Fruit fly (Drosophila melanogaster) whole organism, pupa: Measurements from ENCODE around the gene RabX2.

Experiments
- CG10348 ChIP-seq: fragments of 200-800 bp; sonication (Bioruptor generic); IDR thresholded peaks from 2 replicates; pipeline ENCODE4 v1.3.6; 2022; ENCODE audit warnings: missing biosample characterization, missing genetic modification characterization
- CG12605 ChIP-seq: fragments of 200-800 bp; sonication (Bioruptor generic); IDR thresholded peaks from 2 replicates; pipeline ENCODE4 v1.3.6; 2022; ENCODE audit warnings: missing biosample characterization, missing genetic modification characterization
- CG13204 ChIP-seq: fragments of 200-800 bp; sonication (Bioruptor generic); optimal IDR thresholded peaks from 2 replicates; lab custom pipeline; 2018; ENCODE audit warnings: missing biosample characterization, mild to moderate bottlenecking, missing genetic modification characterization, moderate library complexity
- CG14655 ChIP-seq: fragments of 200-800 bp; sonication (Bioruptor generic); optimal IDR thresholded peaks from 3 replicates; lab custom pipeline; 2017; ENCODE audit warnings: mild to moderate bottlenecking, missing biosample characterization, missing genetic modification reagents, missing genetic modification characterization
- CG15710 ChIP-seq: fragments of 200-800 bp; sonication (Bioruptor generic); optimal IDR thresholded peaks from 2 replicates; lab custom pipeline; 2018; ENCODE audit warnings: missing biosample characterization, mild to moderate bottlenecking, missing genetic modification characterization, moderate library complexity
- CG17806 ChIP-seq: fragments of 200-800 bp; sonication (Bioruptor generic); optimal IDR thresholded peaks from 2 replicates; lab custom pipeline; 2018; ENCODE audit warnings: missing biosample characterization, mild to moderate bottlenecking, missing genetic modification characterization, moderate library complexity
- CG32121 ChIP-seq: fragments of 200-800 bp; sonication (Bioruptor generic); IDR thresholded peaks from 2 replicates; pipeline ENCODE4 v1.3.6; 2022; ENCODE audit warnings: missing biosample characterization, missing genetic modification characterization
- CG34367 ChIP-seq: fragments of 200-800 bp; sonication (Bioruptor generic); optimal IDR thresholded peaks from 2 replicates; lab custom pipeline; 2018; ENCODE audit warnings: missing biosample characterization, mild to moderate bottlenecking, missing genetic modification characterization
- CG4496 ChIP-seq: fragments of 200-800 bp; sonication (Bioruptor generic); IDR thresholded peaks from 3 replicates; pipeline ENCODE4 v1.3.6; 2022; ENCODE audit warnings: missing biosample characterization, missing genetic modification characterization
- CG8159 ChIP-seq: fragments of 200-800 bp; sonication (Bioruptor generic); optimal IDR thresholded peaks from 3 replicates; lab custom pipeline; 2018; ENCODE audit warnings: missing biosample characterization, mild to moderate bottlenecking, missing genetic modification characterization, moderate library complexity
- CG8301 ChIP-seq: fragments of 200-800 bp; sonication (Bioruptor generic); optimal IDR thresholded peaks from 2 replicates; lab custom pipeline; 2018; ENCODE audit warnings: missing biosample characterization, mild to moderate bottlenecking, missing genetic modification characterization
- CG9948 ChIP-seq: fragments of 200-800 bp; sonication (Bioruptor generic); optimal IDR thresholded peaks from 2 replicates; lab custom pipeline; 2018; ENCODE audit warnings: missing biosample characterization, mild to moderate bottlenecking, missing genetic modification characterization, moderate library complexity
- D1 ChIP-seq: fragments of 200-800 bp; sonication (Bioruptor generic); optimal IDR thresholded peaks from 2 replicates; lab custom pipeline; 2018; ENCODE audit warnings: missing biosample characterization, mild to moderate bottlenecking, missing genetic modification characterization, moderate library complexity
- EcR ChIP-seq: fragments of 200-800 bp; sonication (Bioruptor generic); optimal IDR thresholded peaks from 3 replicates; lab custom pipeline; 2019; ENCODE audit warnings: missing biosample characterization, missing genetic modification characterization, mild to moderate bottlenecking, moderate library complexity, missing genetic modification reagents
- Ets98B ChIP-seq: fragments of 200-800 bp; sonication (Bioruptor generic); IDR thresholded peaks from 2 replicates; pipeline ENCODE4 v1.3.6; 2022; ENCODE audit warnings: missing biosample characterization, missing genetic modification characterization
- Pif1A ChIP-seq: fragments of 200-800 bp; sonication (Bioruptor generic); optimal IDR thresholded peaks from 3 replicates; lab custom pipeline; 2016; ENCODE audit warnings: missing biosample characterization, missing genetic modification characterization
- Pif1B ChIP-seq: fragments of 200-800 bp; sonication (Bioruptor generic); optimal IDR thresholded peaks from 3 replicates; lab custom pipeline; 2016; ENCODE audit warnings: missing biosample characterization, missing genetic modification characterization
- Snoo ChIP-seq: fragments of 200-800 bp; sonication (Bioruptor generic); optimal IDR thresholded peaks from 3 replicates; lab custom pipeline; 2017; ENCODE audit warnings: missing biosample characterization, mild to moderate bottlenecking, missing genetic modification characterization, inconsistent platforms
- fd96Ca ChIP-seq: fragments of 200-800 bp; sonication (Bioruptor generic); IDR thresholded peaks from 3 replicates; pipeline ENCODE4 v1.3.6; 2022; ENCODE audit warnings: missing biosample characterization, missing genetic modification characterization
- gl ChIP-seq: fragments of 200-800 bp; sonication (Bioruptor generic); optimal IDR thresholded peaks from 2 replicates; lab custom pipeline; 2018; ENCODE audit warnings: missing biosample characterization, mild to moderate bottlenecking, missing genetic modification characterization
- rn ChIP-seq: fragments of 200-800 bp; sonication (Bioruptor generic); IDR thresholded peaks from 2 replicates; pipeline ENCODE4 v1.3.6; 2022; ENCODE audit warnings: missing biosample characterization, missing genetic modification characterization

RabX2 gene

DNA sequence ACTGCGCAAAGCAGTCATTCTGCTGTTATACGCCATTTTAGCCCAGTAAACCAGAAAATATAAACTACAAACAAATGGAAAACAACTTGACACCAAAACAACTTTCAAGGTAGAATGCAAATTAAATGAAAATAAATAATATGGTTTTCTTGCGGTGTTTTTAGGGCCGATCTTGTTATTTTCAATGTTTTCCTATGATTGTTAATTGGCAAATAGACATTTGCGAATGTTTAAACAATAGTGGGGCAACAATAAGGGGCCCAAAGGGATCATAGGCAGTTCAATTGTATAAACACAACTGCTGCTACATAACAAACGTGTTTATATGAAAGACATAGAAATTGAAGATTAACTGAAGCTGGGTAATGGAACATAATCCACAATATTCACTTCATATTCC, 20.4 kb upstream of the RabX2 start:
- TF ChIP-seq Pif1A (GFP tag; lab: Kevin White, UChicago), result no peak
- no peak for TF ChIP-seq Snoo
- TF ChIP-seq CG10348 (GFP tag; lab: Robert Waterston, UW), result no peak
- TF ChIP-seq CG13204 (GFP tag; lab: Kevin White, UChicago), result no peak
- TF ChIP-seq Pif1B (GFP tag; lab: Kevin White, UChicago), result no peak
- TF ChIP-seq fd96Ca, result no peak
- no peak for TF ChIP-seq EcR
- TF ChIP-seq CG32121, result no peak
- no peak for TF ChIP-seq CG15710 (tag; lab: Kevin White, UChicago)
- TF ChIP-seq Ets98B (GFP tag; lab: Robert Waterston, UW), result no peak
- no peak for TF ChIP-seq gl (tag; lab: Kevin White, UChicago)
- no peak for TF ChIP-seq CG4496
- no peak for TF ChIP-seq D1 (tag; lab: Kevin White, UChicago)
- no peak for TF ChIP-seq CG12605 (GFP tag; lab: Robert Waterston, UW)
- TF ChIP-seq CG8301 (tag; lab: Kevin White, UChicago), result no peak
- TF ChIP-seq CG17806 (tag; lab: Kevin White, UChicago), result no peak

dm6 chrX:10397514-10398133, 19.6 kb upstream of the RabX2 start:
- no peak for TF ChIP-seq CG9948 (tag; lab: Kevin White, UChicago)
- no peak for TF ChIP-seq CG4496
- TF ChIP-seq Snoo, result peak; percentile 21
- TF ChIP-seq CG8301 (tag; lab: Kevin White, UChicago), result no peak
- no peak for TF ChIP-seq CG10348 (GFP tag; lab: Robert Waterston, UW)
- TF ChIP-seq CG8159 (tag; lab: Kevin White, UChicago), result no peak
- no peak for TF ChIP-seq D1 (tag; lab: Kevin White, UChicago)
- no peak for TF ChIP-seq gl (tag; lab: Kevin White, UChicago)
- TF ChIP-seq EcR, result no peak
- no peak for TF ChIP-seq Pif1A (GFP tag; lab: Kevin White, UChicago)
- TF ChIP-seq CG34367, result no peak
- TF ChIP-seq CG12605 (GFP tag; lab: Robert Waterston, UW), result no peak
- peak; percentile 1 for TF ChIP-seq Pif1B (GFP tag; lab: Kevin White, UChicago)
- no peak for TF ChIP-seq CG13204 (GFP tag; lab: Kevin White, UChicago)
- 0 out of 2 replicates have a peak, but pooled peaks have one; percentile 19 for TF ChIP-seq Ets98B (GFP tag; lab: Robert Waterston, UW)

dm6 chrX:10398959-10399358, 18.3 kb upstream of the RabX2 start:
- TF ChIP-seq gl (tag; lab: Kevin White, UChicago) (no peak), CG17806 (tag; lab: Kevin White, UChicago) (no peak), CG13204 (GFP tag; lab: Kevin White, UChicago) (no peak), CG34367 (no peak), CG32121 (no peak), rn (no peak), D1 (tag; lab: Kevin White, UChicago) (no peak), EcR (no peak), CG14655 (no peak), CG15710 (tag; lab: Kevin White, UChicago) (no peak), CG12605 (GFP tag; lab: Robert Waterston, UW) (no peak), Pif1B (GFP tag; lab: Kevin White, UChicago) (no peak), fd96Ca (no peak), CG8159 (tag; lab: Kevin White, UChicago) (no peak)
- TF ChIP-seq, all 21 proteins: peak for 0

DNA sequence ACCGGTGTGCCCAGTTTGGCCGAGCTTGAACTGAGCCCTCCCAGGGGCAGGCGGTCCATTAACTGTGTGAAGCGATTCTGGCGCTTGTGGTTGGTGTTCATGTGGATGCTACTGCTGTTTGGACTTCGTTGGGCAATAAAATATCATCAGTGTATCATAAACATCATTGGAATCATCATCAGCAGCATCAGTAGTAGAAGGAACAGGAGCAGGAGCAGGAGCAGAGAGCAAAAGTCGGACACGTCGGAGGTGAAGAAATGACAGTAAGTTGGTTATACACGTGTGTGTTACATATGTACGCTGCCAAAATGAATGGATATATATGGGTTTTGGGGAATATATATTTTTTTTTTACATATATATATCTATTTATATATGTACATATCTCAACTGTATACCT, 15.5 kb downstream of the RabX2 start, which contains the start of gene CG12640:
CG12640 (minus strand) TSS at position 101 of the 400 bp plus-strand sequence.
- TF ChIP-seq CG12605 (GFP tag; lab: Robert Waterston, UW) (no peak), Ets98B (GFP tag; lab: Robert Waterston, UW) (no peak), CG32121 (no peak), CG8301 (tag; lab: Kevin White, UChicago) (no peak), CG4496 (no peak), CG34367 (no peak), CG10348 (GFP tag; lab: Robert Waterston, UW) (no peak), CG9948 (tag; lab: Kevin White, UChicago) (no peak), CG15710 (tag; lab: Kevin White, UChicago) (no peak), Pif1B (GFP tag; lab: Kevin White, UChicago) (no peak)

dm6 chrX:10454795-10455194, 37.6 kb downstream of the RabX2 start, which contains the start of gene CG32683:
Gene CG32683, minus strand, starts transcription at chrX:10454895.
- TF ChIP-seq rn (no peak), CG13204 (GFP tag; lab: Kevin White, UChicago) (no peak), CG8159 (tag; lab: Kevin White, UChicago) (no peak), Pif1A (GFP tag; lab: Kevin White, UChicago) (no peak), D1 (tag; lab: Kevin White, UChicago) (no peak), Snoo (no peak), CG4496 (no peak), CG9948 (tag; lab: Kevin White, UChicago) (no peak), CG32121 (no peak), fd96Ca (no peak), gl (tag; lab: Kevin White, UChicago) (no peak), CG10348 (GFP tag; lab: Robert Waterston, UW) (no peak)

- TF ChIP-seq CG13204 (GFP tag; lab: Kevin White, UChicago) (no peak), CG15710 (tag; lab: Kevin White, UChicago) (no peak), CG8301 (tag; lab: Kevin White, UChicago) (no peak), Snoo (no peak), fd96Ca (no peak), CG8159 (tag; lab: Kevin White, UChicago) (no peak), gl (tag; lab: Kevin White, UChicago) (no peak), Pif1B (GFP tag; lab: Kevin White, UChicago) (no peak), CG12605 (GFP tag; lab: Robert Waterston, UW) (no peak), CG10348 (GFP tag; lab: Robert Waterston, UW) (no peak), Ets98B (GFP tag; lab: Robert Waterston, UW) (no peak), CG34367 (no peak), CG14655 (no peak), rn (no peak), CG9948 (tag; lab: Kevin White, UChicago) (no peak), CG17806 (tag; lab: Kevin White, UChicago) (no peak), CG4496 (no peak)
- TF ChIP-seq, all 21 proteins: peak for 0
Measured at dm6 chrX:10459576-10459975, 42.3 kb downstream of the RabX2 start, which contains the start of gene Or9a. Gene Or9a, minus strand, starts transcription at chrX:10459676.
